Worm (Caenorhabditis elegans): ENCODE results near the gene zfp-1.

The zfp-1 gene

ce11 chrIII:8794793-8795192, 3.5 kb downstream of the zfp-1 start (continued):
- TF ChIP-seq lsy-2 (tag; optimal IDR thresholded peaks at IDR 0.05) (peak; percentile 63 to 88), efl-1 (optimal IDR thresholded peaks at IDR 0.05) (peak; percentile 51 to 64), efl-1 (GFP tag; optimal IDR thresholded peaks at IDR 0.05 in 1 of 2) (peak in 1 of 2 experiments; percentile 3), pax-3 (tag; optimal IDR thresholded peaks at IDR 0.05) (no peak), mep-1 (tag; optimal IDR thresholded peaks at IDR 0.05) (peak; percentile 61), fkh-8 (tag; optimal IDR thresholded peaks at IDR 0.05) (no peak), nhr-76 (tag; optimal IDR thresholded peaks at IDR 0.05) (no peak), C16A3.4 (tag; optimal IDR thresholded peaks at IDR 0.05) (peak; percentile 41), hpl-2 (GFP tag; optimal IDR thresholded peaks at IDR 0.05) (no peak), isw-1 (GFP tag; IDR thresholded peaks at IDR 0.05) (no peak), lin-13 (GFP tag; optimal IDR thresholded peaks at IDR 0.05) (peak; percentile 57), jun-1 (tag; optimal IDR thresholded peaks at IDR 0.05) (peak; percentile 69), lin-14 (GFP tag; optimal IDR thresholded peaks at IDR 0.05) (peak; percentile 95)

- TF ChIP-seq elt-2 (tag; optimal IDR thresholded peaks at IDR 0.05) (peak; percentile 63), elt-3 (tag; optimal IDR thresholded peaks at IDR 0.05) (peak in 3 of 6 experiments; percentile 73 to 95 (median 93)), C34B4.2 (tag; optimal IDR thresholded peaks at IDR 0.05) (no peak), ces-1 (GFP tag; optimal IDR thresholded peaks at IDR 0.05) (no peak), hlh-17 (GFP tag; optimal IDR thresholded peaks at IDR 0.05; ENCODE audit: borderline replicate concordance) (no peak), tlp-1 (tag; optimal IDR thresholded peaks at IDR 0.05) (no peak), ztf-4 (tag; optimal IDR thresholded peaks at IDR 0.05) (peak; percentile 96), jun-1 (tag; optimal IDR thresholded peaks at IDR 0.05) (peak; percentile 97), aly-2 (tag; optimal IDR thresholded peaks at IDR 0.05) (peak; percentile 90), hlh-4 (tag; optimal IDR thresholded peaks at IDR 0.05) (no peak), skn-1 (tag; optimal IDR thresholded peaks at IDR 0.05) (peak; percentile 92), tbx-2 (tag; optimal IDR thresholded peaks at IDR 0.05) (peak; percentile 99), nhr-85 (tag) (peak; percentile 100), nhr-20 (tag; optimal IDR thresholded peaks at IDR 0.05) (peak; percentile 98), C16A3.4 (tag; optimal IDR thresholded peaks at IDR 0.05) (peak; percentile 84), zag-1 (tag; optimal IDR thresholded peaks at IDR 0.05) (peak; percentile 75), nhr-76 (tag; optimal IDR thresholded peaks at IDR 0.05) (peak; percentile 83), mab-9 (GFP tag; IDR thresholded peaks at IDR 0.05) (peak; percentile 79), dsc-1 (tag; optimal IDR thresholded peaks at IDR 0.05) (peak; percentile 95), snpc-4 (tag; optimal IDR thresholded peaks at IDR 0.05) (peak; percentile 95), egl-13 (tag; optimal IDR thresholded peaks at IDR 0.05) (peak; percentile 98), ztf-11 (tag; optimal IDR thresholded peaks at IDR 0.05) (peak in 1 of 2 experiments; percentile 91), mep-1 (tag; optimal IDR thresholded peaks at IDR 0.05) (peak; percentile 96), nhr-19 (GFP tag; conservative IDR thresholded peaks at IDR 0.05) (peak; percentile 96), nhr-28 (tag; optimal IDR thresholded peaks at IDR 0.05) (peak; percentile 42), Y116A8C.19 (tag; optimal IDR thresholded peaks at IDR 0.05; ENCODE audit: borderline replicate concordance) (no peak), isw-1 (GFP tag; IDR thresholded peaks at IDR 0.05) (peak; percentile 91), unc-86 (tag; optimal IDR thresholded peaks at IDR 0.05) (peak; percentile 98), unc-62 (GFP tag; optimal IDR thresholded peaks at IDR 0.05) (peak; percentile 57), pax-3 (tag; optimal IDR thresholded peaks at IDR 0.05) (peak; percentile 90), nhr-47 (tag; optimal IDR thresholded peaks at IDR 0.05) (peak; percentile 97), fkh-4 (tag; optimal IDR thresholded peaks at IDR 0.05; ENCODE audit: borderline replicate concordance) (peak; percentile 52), efl-3 (GFP tag; optimal IDR thresholded peaks at IDR 0.05) (peak; percentile 72), nhr-11 (tag; optimal IDR thresholded peaks at IDR 0.05) (peak; percentile 95), vab-15 (tag; optimal IDR thresholded peaks at IDR 0.05) (no peak), ceh-90 (tag; optimal IDR thresholded peaks at IDR 0.05) (no peak), grh-1 (GFP tag; IDR thresholded peaks at IDR 0.05) (peak; percentile 94), lin-35 (GFP tag; optimal IDR thresholded peaks at IDR 0.05) (peak; percentile 83 to 84), xbp-1 (tag; optimal IDR thresholded peaks at IDR 0.05) (peak; percentile 94), aha-1 (tag; optimal IDR thresholded peaks at IDR 0.05) (peak; percentile 84), sptf-1 (tag; optimal IDR thresholded peaks at IDR 0.05) (no peak), nhr-12 (tag; optimal IDR thresholded peaks at IDR 0.05) (peak; percentile 41), rnt-1 (tag; optimal IDR thresholded peaks at IDR 0.05) (peak; percentile 94), nhr-71 (tag; optimal IDR thresholded peaks at IDR 0.05) (peak; percentile 99)
Measured at ce11 chrIII:8795595-8796141, 4.3 kb downstream of the zfp-1 start.
